Fruit fly (Drosophila melanogaster) whole organism, embryonic: ENCODE results near the gene Mip.

Experiments
- CG17186 ChIP-seq: fragments of 200-800 bp; sonication (Bioruptor generic); optimal IDR thresholded peaks from 3 replicates; lab custom pipeline; 2017; ENCODE audit warnings: missing biosample characterization, missing genetic modification reagents, missing genetic modification characterization
- CG3281 ChIP-seq: fragments of 200-800 bp; sonication (Bioruptor generic); optimal IDR thresholded peaks from 3 replicates; lab custom pipeline; 2017; ENCODE audit warnings: missing biosample characterization, mild to moderate bottlenecking, missing genetic modification characterization
- CHES-1-like ChIP-seq: fragments of 200-800 bp; sonication (Bioruptor generic); optimal IDR thresholded peaks from 2 replicates; lab custom pipeline; 2016; ENCODE audit warnings: missing biosample characterization, missing genetic modification characterization
- Dll ChIP-seq: fragments of 200-800 bp; sonication (Bioruptor generic); IDR thresholded peaks from 4 replicates; pipeline ENCODE4 v1.3.6; 2022; ENCODE audit warnings: missing biosample characterization, missing genetic modification characterization; ENCODE audit not compliant: partially characterized antibody
- Dref ChIP-seq: fragments of 200-800 bp; sonication (Bioruptor generic); IDR thresholded peaks from 2 replicates; pipeline ENCODE4 v1.3.6; 2022; ENCODE audit warnings: missing biosample characterization, missing genetic modification characterization
- MESR4 ChIP-seq: fragments of 200-800 bp; sonication (Bioruptor generic); optimal IDR thresholded peaks from 2 replicates; lab custom pipeline; 2018; ENCODE audit warnings: missing biosample characterization, mild to moderate bottlenecking, missing genetic modification characterization, moderate library complexity
- ara ChIP-seq: fragments of 200-800 bp; sonication (Bioruptor generic); IDR thresholded peaks from 2 replicates; pipeline ENCODE4 v1.3.6; 2022; ENCODE audit warnings: missing biosample characterization, missing genetic modification characterization

DNA sequence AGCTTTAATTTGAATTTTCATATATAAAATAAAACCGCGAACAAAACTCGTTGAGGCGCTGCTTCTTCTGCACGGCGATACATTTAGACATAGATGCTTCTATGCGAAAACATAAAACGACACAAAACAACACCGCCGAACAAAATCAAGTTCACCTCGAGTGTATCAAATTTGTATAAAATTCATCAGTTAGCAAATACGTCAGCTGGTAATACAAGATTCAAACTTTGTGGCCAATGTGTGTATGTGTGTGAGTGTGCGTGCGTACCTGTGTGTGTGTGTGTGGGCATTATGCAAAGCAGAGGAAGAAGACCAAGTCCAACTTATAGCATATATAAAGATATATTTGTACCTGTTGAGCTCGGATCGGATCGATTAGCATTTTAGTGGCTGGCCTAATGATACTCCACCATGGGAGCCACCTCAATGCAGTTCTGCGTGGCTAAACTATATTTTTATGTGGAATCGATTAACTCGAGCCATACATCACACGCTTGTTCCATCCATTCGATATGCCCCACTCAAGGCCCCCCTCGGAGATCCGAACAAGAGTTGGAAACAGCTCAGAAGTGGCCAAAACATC is 45.1 kb upstream of the Mip start:
- TF ChIP-seq MESR4 (GFP tag; lab: Kevin White, UChicago) (no peak), Dref (GFP tag; lab: Robert Waterston, UW) (no peak), CG3281 (no peak), CHES-1-like (GFP tag; lab: Kevin White, UChicago) (no peak), CG17186 (GFP tag; lab: Kevin White, UChicago) (no peak), ara (GFP tag; lab: Robert Waterston, UW) (no peak), Dll (GFP tag; lab: Robert Waterston, UW) (no peak)
